Worm (Caenorhabditis elegans) whole organism, L1 larva: ENCODE measurements around the gene svop-1.

Experiments used
- F16B12.6 ChIP-seq: fragments of 150-350 bp; optimal IDR thresholded peaks from 2 replicates; lab custom pipeline; 2014; ENCODE audit warnings: missing biosample characterization, missing genetic modification characterization
- Y116A8C.19 ChIP-seq: sonication (generic microtip); optimal IDR thresholded peaks from 2 replicates; lab custom pipeline; 2016; ENCODE audit warnings: missing compliant biosample characterization, missing genetic modification characterization, borderline replicate concordance
- aha-1 ChIP-seq: fragments of 150-350 bp; optimal IDR thresholded peaks from 2 replicates; lab custom pipeline; 2014; ENCODE audit warnings: missing biosample characterization, missing genetic modification characterization
- alr-1 ChIP-seq: fragments of 200-800 bp; sonication (Bioruptor generic); optimal IDR thresholded peaks from 2 replicates; lab custom pipeline; 2018; ENCODE audit warnings: borderline replicate concordance, mild to moderate bottlenecking, missing genetic modification characterization, missing compliant biosample characterization
- ceh-63 ChIP-seq: fragments of 200-800 bp; sonication (Bioruptor generic); optimal IDR thresholded peaks from 2 replicates; lab custom pipeline; 2018; ENCODE audit warnings: mild to moderate bottlenecking, missing genetic modification characterization, missing compliant biosample characterization
- ceh-90 ChIP-seq: sonication (generic microtip); optimal IDR thresholded peaks from 2 replicates; lab custom pipeline; 2016; ENCODE audit warnings: missing genetic modification characterization, missing compliant biosample characterization
- ces-1 ChIP-seq: fragments of 150-350 bp; optimal IDR thresholded peaks from 2 replicates; lab custom pipeline; 2014; ENCODE audit warnings: missing biosample characterization, missing genetic modification reagents, missing genetic modification characterization
- dpl-1 ChIP-seq, 3 experiments: fragments of 150-350 bp in 2 of 3; sonication (generic microtip) in 1 of 3; optimal IDR thresholded peaks; 2 replicates each; lab custom pipeline; 2014 to 2017; ENCODE audit warnings: missing biosample characterization in 3 of 3, missing genetic modification characterization in 3 of 3, missing genetic modification reagents in 3 of 3
- dsc-1 ChIP-seq: sonication (generic microtip); optimal IDR thresholded peaks from 2 replicates; lab custom pipeline; 2016; ENCODE audit warnings: mild to moderate bottlenecking, missing genetic modification characterization, missing compliant biosample characterization
- egl-13 ChIP-seq: sonication (generic microtip); optimal IDR thresholded peaks from 2 replicates; lab custom pipeline; 2016; ENCODE audit warnings: missing genotype, missing genetic modification reagents, missing genetic modification characterization, missing compliant biosample characterization
- elt-2 ChIP-seq: sonication (generic microtip); optimal IDR thresholded peaks from 2 replicates; lab custom pipeline; 2016; ENCODE audit warnings: missing genetic modification characterization, mild to moderate bottlenecking, inconsistent platforms, missing compliant biosample characterization, missing genetic modification reagents
- ets-5 ChIP-seq: fragments of 200-800 bp; sonication (Bioruptor generic); IDR thresholded peaks from 2 replicates; pipeline ENCODE4 v1.3.6; 2022; ENCODE audit warnings: missing genetic modification characterization, missing compliant biosample characterization
- fkh-8 ChIP-seq: sonication (generic microtip); optimal IDR thresholded peaks from 2 replicates; lab custom pipeline; 2016; ENCODE audit warnings: mild to moderate bottlenecking, missing genetic modification characterization, missing compliant biosample characterization
- fos-1 ChIP-seq: fragments of 150-350 bp; optimal IDR thresholded peaks from 2 replicates; lab custom pipeline; 2014; ENCODE audit warnings: missing biosample characterization, missing genetic modification characterization
- hpl-2 ChIP-seq: fragments of 150-350 bp; optimal IDR thresholded peaks from 2 replicates; lab custom pipeline; 2014; ENCODE audit warnings: missing biosample characterization, missing genetic modification reagents, missing genetic modification characterization
- irx-1 ChIP-seq: sonication (generic microtip); optimal IDR thresholded peaks from 2 replicates; lab custom pipeline; 2016; ENCODE audit warnings: missing genetic modification characterization, missing compliant biosample characterization
- isw-1 ChIP-seq: fragments of 200-800 bp; sonication (Bioruptor generic); IDR thresholded peaks from 2 replicates; pipeline ENCODE4 v1.3.6; 2022; ENCODE audit warnings: missing genetic modification characterization, missing compliant biosample characterization
- jun-1 ChIP-seq: fragments of 150-350 bp; optimal IDR thresholded peaks from 2 replicates; lab custom pipeline; 2014; ENCODE audit warnings: missing biosample characterization, missing genetic modification reagents, missing genetic modification characterization
- lin-13 ChIP-seq: fragments of 150-350 bp; optimal IDR thresholded peaks from 2 replicates; lab custom pipeline; 2014; ENCODE audit warnings: missing biosample characterization, missing genetic modification reagents, missing genetic modification characterization
- lin-15B ChIP-seq: fragments of 150-350 bp; sonication (generic microtip); optimal IDR thresholded peaks from 3 replicates; lab custom pipeline; 2014; ENCODE audit warnings: missing biosample characterization, missing genetic modification characterization
- lir-3 ChIP-seq: sonication (generic microtip); optimal IDR thresholded peaks from 2 replicates; lab custom pipeline; 2016; ENCODE audit warnings: mild to moderate bottlenecking, missing genetic modification characterization, moderate library complexity, missing compliant biosample characterization; ENCODE audit not compliant: poor library complexity
- mab-9 ChIP-seq: fragments of 200-800 bp; sonication (Bioruptor generic); IDR thresholded peaks from 2 replicates; pipeline ENCODE4 v1.3.6; 2022; ENCODE audit warnings: missing genetic modification reagents, missing genetic modification characterization, missing compliant biosample characterization
- mdl-1 ChIP-seq, 2 experiments: fragments of 150-350 bp; optimal IDR thresholded peaks; 2 replicates each; lab custom pipeline; 2014 to 2017; ENCODE audit warnings: missing biosample characterization in 2 of 2, missing genetic modification characterization in 2 of 2, inconsistent platforms in 1 of 2
- mef-2 ChIP-seq: fragments of 150-350 bp; optimal IDR thresholded peaks from 2 replicates; lab custom pipeline; 2014; ENCODE audit warnings: missing biosample characterization, missing genetic modification characterization
- nhr-11 ChIP-seq: fragments of 150-350 bp; optimal IDR thresholded peaks from 2 replicates; lab custom pipeline; 2014; ENCODE audit warnings: missing biosample characterization, missing genetic modification characterization
- nhr-12 ChIP-seq: sonication (generic microtip); optimal IDR thresholded peaks from 2 replicates; lab custom pipeline; 2017; ENCODE audit warnings: missing biosample characterization, missing genetic modification characterization
- nhr-20 ChIP-seq: sonication (generic microtip); optimal IDR thresholded peaks from 2 replicates; lab custom pipeline; 2016; ENCODE audit warnings: mild to moderate bottlenecking, missing genetic modification characterization, missing compliant biosample characterization
- nhr-237 ChIP-seq: fragments of 150-350 bp; optimal IDR thresholded peaks from 2 replicates; lab custom pipeline; 2014; ENCODE audit warnings: missing biosample characterization, missing genetic modification characterization
- nhr-47 ChIP-seq: sonication (generic microtip); optimal IDR thresholded peaks from 2 replicates; lab custom pipeline; 2016; ENCODE audit warnings: mild to moderate bottlenecking, missing genetic modification characterization, moderate library complexity, missing compliant biosample characterization
- nhr-71 ChIP-seq: sonication (generic microtip); optimal IDR thresholded peaks from 2 replicates; lab custom pipeline; 2016; ENCODE audit warnings: mild to moderate bottlenecking, missing genetic modification characterization, moderate library complexity, missing compliant biosample characterization
- nhr-76 ChIP-seq: sonication (generic microtip); optimal IDR thresholded peaks from 2 replicates; lab custom pipeline; 2017; ENCODE audit warnings: missing biosample characterization, missing genetic modification characterization
- nhr-84 ChIP-seq: sonication (generic microtip); optimal IDR thresholded peaks from 2 replicates; lab custom pipeline; 2017; ENCODE audit warnings: missing biosample characterization, missing genetic modification characterization
- nhr-85 ChIP-seq: sonication (generic microtip); peaks from one replicate; lab custom pipeline; 2016; ENCODE audit warnings: missing genetic modification characterization, inconsistent platforms, missing compliant biosample characterization
- nhr-90 ChIP-seq: sonication (generic microtip); optimal IDR thresholded peaks from 2 replicates; lab custom pipeline; 2016; ENCODE audit warnings: mild to moderate bottlenecking, missing genetic modification characterization, missing compliant biosample characterization; ENCODE audit not compliant: poor library complexity
- pag-3 ChIP-seq: sonication (generic microtip); optimal IDR thresholded peaks from 2 replicates; lab custom pipeline; 2017; ENCODE audit warnings: missing genetic modification characterization, mild to moderate bottlenecking, missing compliant biosample characterization, antibody characterized with exemption, borderline replicate concordance; ENCODE audit not compliant: insufficient read depth
- pax-3 ChIP-seq: fragments of 200-800 bp; sonication (Bioruptor generic); optimal IDR thresholded peaks from 2 replicates; lab custom pipeline; 2018; ENCODE audit warnings: mild to moderate bottlenecking, missing genetic modification characterization, moderate library complexity, missing compliant biosample characterization
- snpc-4 ChIP-seq: fragments of 150-350 bp; optimal IDR thresholded peaks from 2 replicates; lab custom pipeline; 2014; ENCODE audit warnings: missing biosample characterization, missing genetic modification characterization
- snu-23 ChIP-seq: sonication (generic microtip); optimal IDR thresholded peaks from 2 replicates; lab custom pipeline; 2016; ENCODE audit warnings: missing genetic modification characterization, missing compliant biosample characterization
- sup-37 ChIP-seq: fragments of 200-800 bp; sonication (Bioruptor generic); optimal IDR thresholded peaks from 2 replicates; lab custom pipeline; 2018; ENCODE audit warnings: mild to moderate bottlenecking, missing genetic modification characterization, missing compliant biosample characterization
- tbx-2 ChIP-seq: sonication (generic microtip); optimal IDR thresholded peaks from 2 replicates; lab custom pipeline; 2016; ENCODE audit warnings: missing genetic modification characterization, missing compliant biosample characterization
- unc-130 ChIP-seq: fragments of 150-350 bp; optimal IDR thresholded peaks from 2 replicates; lab custom pipeline; 2017; ENCODE audit warnings: missing biosample characterization, missing genetic modification characterization, inconsistent platforms
- unc-30 ChIP-seq: sonication (generic microtip); optimal IDR thresholded peaks from 2 replicates; lab custom pipeline; 2017; ENCODE audit warnings: missing biosample characterization, missing genetic modification characterization
- unc-62 ChIP-seq: fragments of 150-350 bp; optimal IDR thresholded peaks from 2 replicates; lab custom pipeline; 2014; ENCODE audit warnings: missing biosample characterization, missing genetic modification reagents, missing genetic modification characterization
- unc-86 ChIP-seq: sonication (generic microtip); optimal IDR thresholded peaks from 2 replicates; lab custom pipeline; 2016; ENCODE audit warnings: missing genetic modification characterization, missing compliant biosample characterization
- unc-98 ChIP-seq: fragments of 200-800 bp; sonication (Bioruptor generic); IDR thresholded peaks from 2 replicates; pipeline ENCODE4 v1.3.6; 2022; ENCODE audit warnings: missing genetic modification characterization, missing compliant biosample characterization
- xbp-1 ChIP-seq: sonication (generic microtip); optimal IDR thresholded peaks from 2 replicates; lab custom pipeline; 2016; ENCODE audit warnings: missing genetic modification characterization, missing compliant biosample characterization
- zag-1 ChIP-seq: fragments of 150-350 bp; optimal IDR thresholded peaks from 2 replicates; lab custom pipeline; 2014; ENCODE audit warnings: missing biosample characterization, missing genetic modification characterization
- ztf-4 ChIP-seq: fragments of 150-350 bp; optimal IDR thresholded peaks from 2 replicates; lab custom pipeline; 2014; ENCODE audit warnings: missing biosample characterization, missing genetic modification characterization

The svop-1 gene

ce11 chrIII:8904914-8905665, 19.8 kb upstream of the svop-1 start, which contains the start of gene unc-32 (continued):
- TF ChIP-seq dsc-1 (tag; lab: Kevin White, UChicago) (peak; percentile 41), unc-62 (no peak), egl-13 (tag; lab: Kevin White, UChicago) (no peak), xbp-1 (tag; lab: Kevin White, UChicago) (peak; percentile 28), unc-86 (tag; lab: Kevin White, UChicago) (peak; percentile 40), nhr-20 (peak; percentile 4), nhr-12 (tag; lab: Kevin White, UChicago) (no peak), ceh-63 (GFP tag; lab: Kevin White, UChicago) (no peak), mdl-1 (tag; optimal IDR thresholded peaks at IDR 0.05; lab: Kevin White, UChicago) (peak in 1 of 2 experiments; percentile 18), dpl-1 (GFP tag; optimal IDR thresholded peaks at IDR 0.05; lab: Kevin White, UChicago) (peak in 2 of 3 experiments; percentile 36 to 40)
- TF ChIP-seq, all 84 proteins: peak for 25

- TF ChIP-seq ceh-63 (GFP tag; lab: Kevin White, UChicago) (no peak), irx-1 (tag; lab: Kevin White, UChicago) (peak; percentile 97), zag-1 (no peak), snpc-4 (peak; percentile 79), mef-2 (peak; percentile 43), nhr-11 (tag; lab: Kevin White, UChicago) (peak; percentile 88), elt-2 (tag; lab: Kevin White, UChicago) (peak; percentile 86), F16B12.6 (peak; percentile 74), ces-1 (no peak), sup-37 (GFP tag; lab: Kevin White, UChicago) (peak; percentile 95), nhr-20 (peak; percentile 97), jun-1 (tag; lab: Kevin White, UChicago) (peak; percentile 92), nhr-84 (tag; lab: Kevin White, UChicago) (no peak), lin-13 (peak; percentile 98), lin-15B (peak; percentile 98), mdl-1 (tag; optimal IDR thresholded peaks at IDR 0.05; lab: Kevin White, UChicago) (peak in 1 of 2 experiments; percentile 92), hpl-2 (GFP tag; lab: Kevin White, UChicago) (peak; percentile 66), tbx-2 (peak; percentile 96), unc-130 (tag; lab: Kevin White, UChicago) (peak; percentile 71), nhr-85 (tag; lab: Kevin White, UChicago) (peak; percentile 96), snu-23 (GFP tag; lab: Kevin White, UChicago) (peak; percentile 99), dsc-1 (tag; lab: Kevin White, UChicago) (peak; percentile 98), unc-98 (GFP tag; lab: Robert Waterston, UW) (peak; percentile 52; the same call in 1 of the 2 replicates), pax-3 (tag; lab: Kevin White, UChicago) (peak; percentile 94), lir-3 (tag; lab: Kevin White, UChicago) (peak; percentile 80), nhr-90 (peak; percentile 96), ztf-4 (peak; percentile 94), mab-9 (peak; percentile 93), nhr-47 (tag; lab: Kevin White, UChicago) (peak; percentile 98), ceh-90 (tag; lab: Kevin White, UChicago) (peak; percentile 56), nhr-76 (tag; lab: Kevin White, UChicago) (no peak), fkh-8 (peak; percentile 96), unc-30 (tag; lab: Kevin White, UChicago) (no peak), Y116A8C.19 (tag; lab: Kevin White, UChicago) (no peak), pag-3 (tag; lab: Kevin White, UChicago) (no peak), xbp-1 (tag; lab: Kevin White, UChicago) (peak; percentile 95), isw-1 (peak; percentile 97), nhr-71 (tag; lab: Kevin White, UChicago) (peak; percentile 98), nhr-12 (tag; lab: Kevin White, UChicago) (peak; percentile 30), ets-5 (GFP tag; lab: Robert Waterston, UW) (no peak), aha-1 (tag; lab: Kevin White, UChicago) (peak; percentile 50), fos-1 (tag; lab: Kevin White, UChicago) (peak; percentile 85), alr-1 (no peak), nhr-237 (tag; lab: Kevin White, UChicago) (peak; percentile 72)
Measured at ce11 chrIII:8904044-8904443, 18.8 kb upstream of the svop-1 start, which contains the start of gene lin-9. Gene lin-9 (minus strand): TSS chrIII:8904131.
